Worm (Caenorhabditis elegans): ENCODE results near the gene ubh-4.
A peak's percentile ranks its signal among the peaks of the same experiment; 100 is the strongest.

ubh-4 gene

ce11 chrII:8001428-8001827 is 38.0 kb downstream of the ubh-4 start:
- TF ChIP-seq tbx-8 (GFP tag; optimal IDR thresholded peaks at IDR 0.05), result no peak
- TF ChIP-seq ces-1 (GFP tag; optimal IDR thresholded peaks at IDR 0.05), result no peak
- no peak for TF ChIP-seq lin-32 (GFP tag; optimal IDR thresholded peaks at IDR 0.05)
- TF ChIP-seq nhr-12 (tag; optimal IDR thresholded peaks at IDR 0.05), result no peak
- TF ChIP-seq mab-5 (tag; optimal IDR thresholded peaks at IDR 0.05), result no peak
- TF ChIP-seq drap-1 (GFP tag; optimal IDR thresholded peaks at IDR 0.05), result no peak
- TF ChIP-seq ztf-11 (tag; optimal IDR thresholded peaks at IDR 0.05), result no peak
- no peak for TF ChIP-seq sptf-1 (tag; optimal IDR thresholded peaks at IDR 0.05)
- no peak for TF ChIP-seq unc-39 (tag; optimal IDR thresholded peaks at IDR 0.05)
- TF ChIP-seq nhr-237 (tag; optimal IDR thresholded peaks at IDR 0.05), result no peak
- no peak for TF ChIP-seq ceh-83 (GFP tag; optimal IDR thresholded peaks at IDR 0.05)
- TF ChIP-seq nhr-28 (tag; optimal IDR thresholded peaks at IDR 0.05), result no peak

ce11 chrII:7991279-7991678 is 48.1 kb downstream of the ubh-4 start:
- TF ChIP-seq lin-13 (tag; optimal IDR thresholded peaks at IDR 0.05) (no peak), nhr-76 (tag; optimal IDR thresholded peaks at IDR 0.05) (no peak), tbx-8 (GFP tag; optimal IDR thresholded peaks at IDR 0.05) (no peak), ces-1 (GFP tag; optimal IDR thresholded peaks at IDR 0.05) (peak; percentile 20), lin-32 (GFP tag; optimal IDR thresholded peaks at IDR 0.05) (no peak), flh-1 (GFP tag; optimal IDR thresholded peaks at IDR 0.05) (no peak)

- TF ChIP-seq nhr-237 (tag; optimal IDR thresholded peaks at IDR 0.05), result no peak
- TF ChIP-seq nhr-28 (tag; optimal IDR thresholded peaks at IDR 0.05), result no peak
- TF ChIP-seq ces-1 (GFP tag; optimal IDR thresholded peaks at IDR 0.05), result peak; percentile 64
Measured at ce11 chrII:7990192-7990591, 49.2 kb downstream of the ubh-4 start.
